Fruit fly (Drosophila melanogaster) whole organism, adult: ENCODE results near the gene VhaAC39-1.

ENCODE experiments used
- CG11617 ChIP-seq: fragments of 200-800 bp; sonication (Bioruptor generic); optimal IDR thresholded peaks from 2 replicates; lab custom pipeline; 2017; ENCODE audit warnings: mild to moderate bottlenecking, missing biosample characterization, missing genetic modification reagents, missing genetic modification characterization
- CG5204 ChIP-seq: fragments of 200-800 bp; sonication (Bioruptor generic); optimal IDR thresholded peaks from 2 replicates; lab custom pipeline; 2016; ENCODE audit warnings: missing biosample characterization, missing genetic modification characterization
- CG7101 ChIP-seq: fragments of 200-800 bp; sonication (Bioruptor generic); optimal IDR thresholded peaks from 2 replicates; lab custom pipeline; 2018; ENCODE audit warnings: missing biosample characterization, mild to moderate bottlenecking, missing genetic modification characterization, moderate library complexity
- Clk ChIP-seq: fragments of 200-800 bp; sonication (Bioruptor generic); optimal IDR thresholded peaks from 2 replicates; lab custom pipeline; 2017; ENCODE audit warnings: missing biosample characterization, missing genetic modification characterization
- Crg-1 ChIP-seq: fragments of 200-800 bp; sonication (Bioruptor generic); optimal IDR thresholded peaks from 2 replicates; lab custom pipeline; 2016; ENCODE audit warnings: missing biosample characterization, missing genetic modification characterization
- Mnt ChIP-seq: fragments of 200-800 bp; sonication (Bioruptor generic); optimal IDR thresholded peaks from 2 replicates; lab custom pipeline; 2016; ENCODE audit warnings: missing biosample characterization, mild to moderate bottlenecking, missing genetic modification characterization
- bab1 ChIP-seq: fragments of 200-800 bp; sonication (Bioruptor generic); optimal IDR thresholded peaks from 3 replicates; lab custom pipeline; 2019; ENCODE audit warnings: missing biosample characterization, mild to moderate bottlenecking, missing genetic modification characterization, moderate library complexity
- cnc ChIP-seq, 2 experiments: fragments of >200 bp; optimal IDR thresholded peaks; 2 replicates each; lab custom pipeline; 2017
- kay ChIP-seq: fragments of 200-800 bp; sonication (Bioruptor generic); peaks from one replicate; lab custom pipeline; 2016; ENCODE audit warnings: missing biosample characterization, missing genetic modification characterization, borderline replicate concordance
- ovo ChIP-seq: fragments of 200-800 bp; sonication (Bioruptor generic); optimal IDR thresholded peaks from 2 replicates; lab custom pipeline; 2016; ENCODE audit warnings: missing biosample characterization, missing genetic modification characterization
- tj ChIP-seq: fragments of 200-800 bp; sonication (Bioruptor generic); optimal IDR thresholded peaks from 3 replicates; lab custom pipeline; 2017; ENCODE audit warnings: missing biosample characterization, mild to moderate bottlenecking, missing genetic modification characterization, moderate library complexity
- toe ChIP-seq: fragments of 200-800 bp; sonication (Bioruptor generic); optimal IDR thresholded peaks from 2 replicates; lab custom pipeline; 2016; ENCODE audit warnings: missing biosample characterization, missing genetic modification characterization

DNA sequence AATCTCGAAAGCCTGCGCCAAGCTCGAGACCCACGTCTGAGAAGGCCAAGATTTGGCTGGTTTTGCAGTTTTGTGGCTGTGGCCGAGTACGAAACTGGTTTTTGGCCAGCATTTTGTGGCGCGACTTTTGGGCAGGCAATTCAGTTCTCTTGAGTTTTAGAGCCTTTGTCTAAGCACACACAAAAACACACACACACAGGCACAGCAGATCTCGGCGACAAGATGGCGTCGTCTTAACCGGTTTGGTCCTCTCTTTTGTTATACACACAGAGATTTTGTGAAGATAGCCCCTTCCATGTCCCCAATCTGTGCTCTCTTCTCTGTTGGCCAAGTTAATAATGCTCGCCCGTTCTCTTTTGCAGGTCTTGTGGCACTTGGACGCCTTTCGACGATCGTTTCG, 39.6 kb upstream of the VhaAC39-1 start:
- TF ChIP-seq kay (no peak), bab1 (GFP tag; lab: Kevin White, UChicago) (no peak), cnc (optimal IDR thresholded peaks at IDR 0.05; lab: Kevin White, UChicago) (no peak), CG5204 (GFP tag; lab: Kevin White, UChicago) (no peak), tj (GFP tag; lab: Kevin White, UChicago) (no peak), Crg-1 (GFP tag; lab: Kevin White, UChicago) (no peak), ovo (GFP tag; lab: Kevin White, UChicago) (no peak), Clk (GFP tag; lab: Kevin White, UChicago) (no peak), Mnt (no peak), CG11617 (no peak), CG7101 (tag; lab: Kevin White, UChicago) (no peak), toe (GFP tag; lab: Kevin White, UChicago) (no peak)
